Fruit fly (Drosophila melanogaster): ENCODE results near the gene mRpL14.
A peak's percentile ranks its signal among the peaks of the same experiment; 100 is the strongest.

The mRpL14 gene

DNA sequence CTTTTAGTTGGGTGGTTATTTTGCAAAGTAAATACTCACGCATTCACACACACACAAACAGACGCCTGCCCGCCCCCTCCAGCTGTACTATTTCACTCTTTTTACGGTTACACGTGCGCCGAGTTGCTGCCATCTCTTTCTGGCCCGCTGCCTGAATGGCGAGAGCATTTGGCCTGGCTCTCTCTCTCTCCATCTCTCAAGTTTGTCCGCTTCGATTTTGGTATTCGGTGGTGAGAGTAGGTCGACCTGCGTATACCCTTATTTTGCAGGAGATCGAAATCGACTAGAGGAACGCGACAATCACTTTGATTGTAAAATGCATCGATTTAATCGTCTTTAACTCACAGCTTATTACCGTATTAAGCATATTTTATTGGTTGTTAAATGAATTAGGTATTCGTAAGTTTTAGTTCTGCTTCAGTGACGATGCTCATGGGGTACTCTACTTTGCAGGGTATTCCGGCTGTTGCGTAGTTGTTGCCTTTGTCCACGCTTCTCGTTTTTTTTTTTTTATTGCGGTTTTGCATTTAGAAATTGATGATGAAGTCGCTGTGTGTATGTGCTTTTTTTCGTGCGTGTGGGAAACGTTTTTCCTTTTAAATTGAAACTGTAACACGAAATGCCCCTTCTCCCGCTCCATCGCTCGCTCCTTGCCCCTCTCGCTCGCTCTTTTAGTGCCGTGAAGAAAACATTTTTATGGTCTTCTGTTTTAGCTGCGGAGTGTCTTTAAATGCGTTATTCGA lies 40.5 kb downstream of the mRpL14 start (continued):
- peak; percentile 81 for TF ChIP-seq CG3919 (GFP tag; optimal IDR thresholded peaks at IDR 0.05)
- TF ChIP-seq Gug (GFP tag; IDR thresholded peaks at IDR 0.05) = peak; percentile 64
- TF ChIP-seq Blimp-1 (GFP tag; optimal IDR thresholded peaks at IDR 0.05) = peak; percentile 65
- peak; percentile 82 for TF ChIP-seq acj6 (GFP tag; optimal IDR thresholded peaks at IDR 0.05)
- peak; percentile 87 for TF ChIP-seq Sox102F (GFP tag; optimal IDR thresholded peaks at IDR 0.05)
- TF ChIP-seq CG11902 (GFP tag; optimal IDR thresholded peaks at IDR 0.05) = peak; percentile 74
- peak; percentile 66 for TF ChIP-seq eg (GFP tag; IDR thresholded peaks at IDR 0.05)
- peak; percentile 79 for TF ChIP-seq Smox (GFP tag; optimal IDR thresholded peaks at IDR 0.05)
- peak; percentile 76 for TF ChIP-seq CG1621 (tag; optimal IDR thresholded peaks at IDR 0.05)
- TF ChIP-seq CG9139 (GFP tag; optimal IDR thresholded peaks at IDR 0.05) = peak; percentile 79
- TF ChIP-seq topi (GFP tag; optimal IDR thresholded peaks at IDR 0.05) = peak; percentile 92
- TF ChIP-seq CG11294 (GFP tag; IDR thresholded peaks at IDR 0.05) = peak; percentile 43; the same call in 1 of the 2 replicates
- peak; percentile 54 for TF ChIP-seq Eip93F (GFP tag; optimal IDR thresholded peaks at IDR 0.05)
- TF ChIP-seq dac (GFP tag; optimal IDR thresholded peaks at IDR 0.05) = peak; percentile 64
- peak; percentile 83 for TF ChIP-seq CG10631 (GFP tag; optimal IDR thresholded peaks at IDR 0.05)
- peak; percentile 67 for TF ChIP-seq CG8319 (GFP tag; optimal IDR thresholded peaks at IDR 0.05)
- TF ChIP-seq CG16779 (tag; optimal IDR thresholded peaks at IDR 0.05) = peak; percentile 72
- peak; percentile 88 for TF ChIP-seq CG32006 (GFP tag; optimal IDR thresholded peaks at IDR 0.05)
- peak; percentile 82 for TF ChIP-seq CG6792 (GFP tag; optimal IDR thresholded peaks at IDR 0.05)
- peak; percentile 83 for TF ChIP-seq CG34406 (GFP tag; optimal IDR thresholded peaks at IDR 0.05)
- TF ChIP-seq CG7368 (GFP tag; optimal IDR thresholded peaks at IDR 0.05) = peak; percentile 74
- peak; percentile 79 for TF ChIP-seq OdsH (GFP tag; optimal IDR thresholded peaks at IDR 0.05)
- peak; percentile 72 for TF ChIP-seq Ets96B (tag; optimal IDR thresholded peaks at IDR 0.05)
- peak; percentile 87 for TF ChIP-seq Eip75B (GFP tag; optimal IDR thresholded peaks at IDR 0.05)
- peak; percentile 77 for TF ChIP-seq net (GFP tag; optimal IDR thresholded peaks at IDR 0.05)
- peak; percentile 83 for TF ChIP-seq achi (GFP tag; optimal IDR thresholded peaks at IDR 0.05)
- TF ChIP-seq pdm3 (GFP tag; optimal IDR thresholded peaks at IDR 0.05) = peak; percentile 89
- peak; percentile 81 for TF ChIP-seq CG8632 (GFP tag; optimal IDR thresholded peaks at IDR 0.05)
- peak; percentile 63 for TF ChIP-seq spab (GFP tag; optimal IDR thresholded peaks at IDR 0.05)
- peak; percentile 79 for TF ChIP-seq fd59A (GFP tag; optimal IDR thresholded peaks at IDR 0.05)
- TF ChIP-seq CG6163 (GFP tag; IDR thresholded peaks at IDR 0.05) = peak; percentile 85
- TF ChIP-seq dsx (GFP tag; optimal IDR thresholded peaks at IDR 0.05; ENCODE audit: poor library complexity, severe bottlenecking) = peak; percentile 68
- TF ChIP-seq CG3032 (tag; optimal IDR thresholded peaks at IDR 0.05) = peak; percentile 71
- peak; percentile 80 to 83 for TF ChIP-seq ss (GFP tag; optimal IDR thresholded peaks at IDR 0.05)

DNA sequence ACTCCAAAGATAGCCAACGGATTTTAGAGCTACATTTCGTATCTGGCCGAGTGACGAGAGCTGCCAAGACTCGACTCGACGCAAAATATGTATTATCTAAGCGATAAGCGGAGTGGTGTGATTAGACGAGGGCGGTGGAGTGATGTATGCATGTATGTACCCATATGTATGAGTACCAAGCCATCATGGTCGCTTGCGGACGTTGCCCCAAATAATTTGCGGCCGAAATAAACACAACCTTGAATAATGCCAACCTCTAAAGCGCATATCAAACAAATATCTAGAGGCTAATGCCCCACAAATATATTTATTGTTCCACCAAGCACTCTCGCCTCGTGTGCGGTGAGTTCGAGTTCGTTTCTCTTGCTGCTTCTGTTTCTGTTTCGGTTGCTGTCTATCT lies 41.6 kb downstream of the mRpL14 start:
- TF ChIP-seq cyc (GFP tag; optimal IDR thresholded peaks at IDR 0.05) (no peak), OdsH (GFP tag; optimal IDR thresholded peaks at IDR 0.05) (no peak), vri (GFP tag; optimal IDR thresholded peaks at IDR 0.05) (peak; percentile 81), CG6163 (GFP tag; IDR thresholded peaks at IDR 0.05) (no peak), fkh (GFP tag; optimal IDR thresholded peaks at IDR 0.05) (no peak), CG3032 (tag; optimal IDR thresholded peaks at IDR 0.05) (no peak)
